Worm (Caenorhabditis elegans) whole organism, L1 larva: ENCODE results near the gene F23D12.2.

Experiments used
- ceh-90 ChIP-seq: sonication (generic microtip); optimal IDR thresholded peaks from 2 replicates; lab custom pipeline; 2016; ENCODE audit warnings: missing genetic modification characterization, missing compliant biosample characterization

The F23D12.2 gene

ce11 chrX:14370314-14370713, 51.1 kb downstream of the F23D12.2 start, which contains the start of gene irk-3 (continued):
- no peak for TF ChIP-seq ceh-90 (tag; lab: Kevin White, UChicago)
